In genomic region chr3L:10953628-10954129, dm6 we compare ENCODE assay signal across 2 fruit fly cellular contexts.
TF ChIP-seq lines count a peak whose summit lies in the region.

No protein-coding gene starts in this region.

- TF ChIP-seq CTCF in whole organism, embryonic (GFP tag; optimal IDR thresholded peaks at IDR 0.05; lab: Kevin White, UChicago): no peak

TF ChIP-seq in whole organism, embryonic, 481 proteins besides CTCF, POLR2A, EP300 and RAD21:
- TF ChIP-seq CG3407 (GFP tag; optimal IDR thresholded peaks at IDR 0.05; lab: Kevin White, UChicago): no peak
- peak; percentile 8 for TF ChIP-seq gsb-n (tag; optimal IDR thresholded peaks at IDR 0.05; lab: Kevin White, UChicago)
- no peak for TF ChIP-seq CG6272 (GFP tag; IDR thresholded peaks at IDR 0.05; lab: Robert Waterston, UW)
- TF ChIP-seq wek (GFP tag; optimal IDR thresholded peaks at IDR 0.05; lab: Kevin White, UChicago): no peak
- TF ChIP-seq CG10959 (GFP tag; IDR thresholded peaks at IDR 0.05; lab: Robert Waterston, UW): no peak
- peak; percentile 95 for TF ChIP-seq abd-A (tag; optimal IDR thresholded peaks at IDR 0.05; lab: Kevin White, UChicago)
- TF ChIP-seq CG3726 (GFP tag; IDR thresholded peaks at IDR 0.05; lab: Robert Waterston, UW): no peak
- TF ChIP-seq CG4424 (GFP tag; optimal IDR thresholded peaks at IDR 0.05; lab: Kevin White, UChicago): no peak
- TF ChIP-seq Vsx1 (GFP tag; optimal IDR thresholded peaks at IDR 0.05; lab: Kevin White, UChicago): peak; percentile 42
- TF ChIP-seq Adf1 (GFP tag; IDR thresholded peaks at IDR 0.05; lab: Robert Waterston, UW): no peak
- TF ChIP-seq trem (tag; optimal IDR thresholded peaks at IDR 0.05; lab: Kevin White, UChicago): no peak
- no peak for TF ChIP-seq klu (GFP tag; IDR thresholded peaks at IDR 0.05; lab: Robert Waterston, UW)
- no peak for TF ChIP-seq CG4328 (GFP tag; optimal IDR thresholded peaks at IDR 0.05; lab: Kevin White, UChicago)
- TF ChIP-seq CG10979 (tag; optimal IDR thresholded peaks at IDR 0.05; lab: Kevin White, UChicago): no peak
- no peak for TF ChIP-seq gro (GFP tag; optimal IDR thresholded peaks at IDR 0.05; lab: Kevin White, UChicago)
- TF ChIP-seq CG4404 (GFP tag; IDR thresholded peaks at IDR 0.05; lab: Robert Waterston, UW): no peak
- TF ChIP-seq Atf3 (GFP tag; optimal IDR thresholded peaks at IDR 0.05; lab: Kevin White, UChicago): no peak
- no peak for TF ChIP-seq nerfin-1 (tag; optimal IDR thresholded peaks at IDR 0.05; lab: Kevin White, UChicago)
- TF ChIP-seq Awh (GFP tag; IDR thresholded peaks at IDR 0.05; lab: Robert Waterston, UW): peak; percentile 47; the same call in 1 of the 2 replicates
- TF ChIP-seq CG32532 (GFP tag; IDR thresholded peaks at IDR 0.05; lab: Robert Waterston, UW): no peak
- no peak for TF ChIP-seq D (optimal IDR thresholded peaks at IDR 0.05; lab: Kevin White, UChicago)
- TF ChIP-seq D (GFP tag; optimal IDR thresholded peaks at IDR 0.05; lab: Kevin White, UChicago): no peak
- TF ChIP-seq CG11696 (GFP tag; IDR thresholded peaks at IDR 0.05; lab: Robert Waterston, UW): no peak
- TF ChIP-seq sd (tag; optimal IDR thresholded peaks at IDR 0.05; lab: Kevin White, UChicago): peak; percentile 14
- TF ChIP-seq CG10543 (GFP tag; optimal IDR thresholded peaks at IDR 0.05; lab: Kevin White, UChicago): peak; percentile 11
- TF ChIP-seq C15 (GFP tag; IDR thresholded peaks at IDR 0.05; lab: Robert Waterston, UW): no peak
- TF ChIP-seq CrebB (tag; optimal IDR thresholded peaks at IDR 0.05; lab: Kevin White, UChicago): no peak
- TF ChIP-seq CG13894 (tag; optimal IDR thresholded peaks at IDR 0.05; lab: Kevin White, UChicago): peak; percentile 96
- TF ChIP-seq Blimp-1 (GFP tag; optimal IDR thresholded peaks at IDR 0.05; lab: Kevin White, UChicago): no peak
- no peak for TF ChIP-seq CG13424 (tag; optimal IDR thresholded peaks at IDR 0.05; lab: Kevin White, UChicago)
- no peak for TF ChIP-seq CG14050 (GFP tag; IDR thresholded peaks at IDR 0.05; lab: Robert Waterston, UW)
- TF ChIP-seq CG16815 (GFP tag; optimal IDR thresholded peaks at IDR 0.05; lab: Kevin White, UChicago): no peak
- TF ChIP-seq CG3995 (GFP tag; optimal IDR thresholded peaks at IDR 0.05; lab: Kevin White, UChicago): no peak
- peak; percentile 8 for TF ChIP-seq CG8281 (tag; optimal IDR thresholded peaks at IDR 0.05; lab: Kevin White, UChicago)
- no peak for TF ChIP-seq az2 (GFP tag; optimal IDR thresholded peaks at IDR 0.05; lab: Kevin White, UChicago)
- TF ChIP-seq chinmo (GFP tag; IDR thresholded peaks at IDR 0.05; lab: Robert Waterston, UW; ENCODE audit: partially characterized antibody): 0 out of 4 replicates have a peak, but pooled peaks have one; percentile 9
- no peak for TF ChIP-seq Stat92E (GFP tag; optimal IDR thresholded peaks at IDR 0.05; lab: Kevin White, UChicago)
- TF ChIP-seq Deaf1 (tag; optimal IDR thresholded peaks at IDR 0.05; lab: Kevin White, UChicago): peak; percentile 8
- TF ChIP-seq ewg (GFP tag; optimal IDR thresholded peaks at IDR 0.05; lab: Kevin White, UChicago): no peak
- no peak for TF ChIP-seq CG15269 (tag; optimal IDR thresholded peaks at IDR 0.05; lab: Kevin White, UChicago)
- TF ChIP-seq fd3F (GFP tag; optimal IDR thresholded peaks at IDR 0.05; lab: Kevin White, UChicago): no peak
- TF ChIP-seq CG2116 (GFP tag; optimal IDR thresholded peaks at IDR 0.05; lab: Kevin White, UChicago): no peak
- TF ChIP-seq CG10267 (tag; optimal IDR thresholded peaks at IDR 0.05; lab: Kevin White, UChicago): no peak
- peak; percentile 41 for TF ChIP-seq oc (tag; optimal IDR thresholded peaks at IDR 0.05; lab: Kevin White, UChicago)
- TF ChIP-seq Drgx (GFP tag; IDR thresholded peaks at IDR 0.05; lab: Robert Waterston, UW): no peak

TF ChIP-seq in whole organism, prepupa, 60 proteins besides CTCF, POLR2A, EP300 and RAD21:
- TF ChIP-seq Eip78C (GFP tag; lab: Kevin White, UChicago): peak; percentile 37
- no peak for TF ChIP-seq Eip93F (GFP tag; optimal IDR thresholded peaks at IDR 0.05; lab: Kevin White, UChicago)
- TF ChIP-seq CG7368 (GFP tag; optimal IDR thresholded peaks at IDR 0.05; lab: Kevin White, UChicago): no peak
